Worm (Caenorhabditis elegans) whole organism, young adult: ENCODE results near the gene srg-34.

ENCODE experiments used
- C06A6.2 ChIP-seq: fragments of 200-800 bp; sonication (Bioruptor generic); conservative IDR thresholded peaks from 2 replicates; pipeline ENCODE4 v1.3.6; 2022; ENCODE audit warnings: missing genetic modification characterization, missing compliant biosample characterization
- F52B5.7 ChIP-seq: sonication (generic microtip); optimal IDR thresholded peaks from 2 replicates; lab custom pipeline; 2016; ENCODE audit warnings: mild to moderate bottlenecking, missing genetic modification characterization, missing compliant biosample characterization
- F57C9.4 ChIP-seq: sonication (generic microtip); optimal IDR thresholded peaks from 2 replicates; lab custom pipeline; 2017; ENCODE audit warnings: mild to moderate bottlenecking, missing genetic modification characterization, missing compliant biosample characterization
- K11D2.4 ChIP-seq: fragments of 200-800 bp; sonication (Bioruptor generic); IDR thresholded peaks from 2 replicates; pipeline ENCODE4 v1.3.6; 2022; ENCODE audit warnings: missing genetic modification reagents, missing genetic modification characterization, missing compliant biosample characterization
- Y53G8AR.9 ChIP-seq: fragments of 200-800 bp; sonication (Bioruptor generic); conservative IDR thresholded peaks from 2 replicates; pipeline ENCODE4 v1.3.6; 2022; ENCODE audit warnings: missing genetic modification reagents, missing genetic modification characterization, missing compliant biosample characterization
- Y56A3A.18 ChIP-seq: fragments of 200-800 bp; sonication (Bioruptor generic); IDR thresholded peaks from 2 replicates; pipeline ENCODE4 v1.3.6; 2022; ENCODE audit warnings: missing genetic modification reagents, missing genetic modification characterization, missing compliant biosample characterization
- Y67H2A.10 ChIP-seq: fragments of 200-800 bp; sonication (Bioruptor generic); conservative IDR thresholded peaks from 2 replicates; pipeline ENCODE4 v1.3.6; 2022; ENCODE audit warnings: missing genetic modification reagents, missing genetic modification characterization, missing compliant biosample characterization
- akir-1 ChIP-seq: fragments of 200-800 bp; sonication (Bioruptor generic); optimal IDR thresholded peaks from 2 replicates; lab custom pipeline; 2018; ENCODE audit warnings: mild to moderate bottlenecking, missing genetic modification characterization, moderate library complexity, missing compliant biosample characterization
- atf-7 ChIP-seq: sonication (generic microtip); optimal IDR thresholded peaks from 2 replicates; lab custom pipeline; 2017; ENCODE audit warnings: mild to moderate bottlenecking, missing genetic modification characterization, missing compliant biosample characterization
- cebp-1 ChIP-seq, 2 experiments: fragments of 200-800 bp in 1 of 2; sonication (Bioruptor generic) in 1 of 2; sonication (generic microtip) in 1 of 2; IDR thresholded peaks in 1 of 2; optimal IDR thresholded peaks in 1 of 2; 2 replicates each; pipeline versions ENCODE4 v1.3.6 to Lab custom; 2017 to 2022; ENCODE audit warnings: missing compliant biosample characterization in 2 of 2, missing genetic modification characterization in 2 of 2, mild to moderate bottlenecking in 1 of 2, missing genetic modification reagents in 1 of 2, moderate library complexity in 1 of 2
- cebp-2 ChIP-seq: fragments of 200-800 bp; sonication (Bioruptor generic); IDR thresholded peaks from 2 replicates; pipeline ENCODE4 v1.3.6; 2022; ENCODE audit warnings: missing genetic modification characterization, missing compliant biosample characterization
- ceh-79 ChIP-seq: sonication (generic microtip); optimal IDR thresholded peaks from 2 replicates; lab custom pipeline; 2017; ENCODE audit warnings: mild to moderate bottlenecking, missing genetic modification characterization, missing compliant biosample characterization
- chd-7 ChIP-seq: sonication (generic microtip); optimal IDR thresholded peaks from 2 replicates; lab custom pipeline; 2016; ENCODE audit warnings: mild to moderate bottlenecking, missing genetic modification characterization, moderate library complexity, missing compliant biosample characterization
- dox-1 ChIP-seq: fragments of 200-800 bp; sonication (Bioruptor generic); IDR thresholded peaks from 2 replicates; pipeline ENCODE4 v1.3.6; 2022; ENCODE audit warnings: missing genetic modification reagents, missing genetic modification characterization, missing compliant biosample characterization
- dpl-1 ChIP-seq: fragments of 150-350 bp; optimal IDR thresholded peaks from 2 replicates; lab custom pipeline; 2014; ENCODE audit warnings: missing biosample characterization, missing genetic modification reagents, missing genetic modification characterization
- efl-1 ChIP-seq: fragments of 150-350 bp; optimal IDR thresholded peaks from 2 replicates; lab custom pipeline; 2014; ENCODE audit warnings: missing biosample characterization, missing genetic modification reagents, missing genetic modification characterization
- egl-44 ChIP-seq: fragments of 200-800 bp; sonication (Bioruptor generic); IDR thresholded peaks from 2 replicates; pipeline ENCODE4 v1.3.6; 2022; ENCODE audit warnings: missing genetic modification reagents, missing genetic modification characterization, missing compliant biosample characterization
- ekl-4 ChIP-seq: fragments of 200-800 bp; sonication (Bioruptor generic); IDR thresholded peaks from 2 replicates; pipeline ENCODE4 v1.3.6; 2022; ENCODE audit warnings: missing genetic modification reagents, missing genetic modification characterization, missing compliant biosample characterization
- ets-4 ChIP-seq: fragments of 200-800 bp; sonication (Bioruptor generic); optimal IDR thresholded peaks from 2 replicates; lab custom pipeline; 2018; ENCODE audit warnings: mild to moderate bottlenecking, missing genetic modification characterization, missing compliant biosample characterization
- fkh-3 ChIP-seq: sonication (generic microtip); optimal IDR thresholded peaks from 2 replicates; lab custom pipeline; 2016; ENCODE audit warnings: mild to moderate bottlenecking, missing genetic modification characterization, missing compliant biosample characterization
- him-1 ChIP-seq: sonication (generic microtip); optimal IDR thresholded peaks from 2 replicates; lab custom pipeline; 2016; ENCODE audit warnings: missing genotype, missing genetic modification reagents, missing genetic modification characterization, missing compliant biosample characterization
- hlh-12 ChIP-seq: sonication (generic microtip); optimal IDR thresholded peaks from 2 replicates; lab custom pipeline; 2016; ENCODE audit warnings: missing genetic modification characterization, missing compliant biosample characterization
- hmg-1.2 ChIP-seq: fragments of 200-800 bp; sonication (Bioruptor generic); IDR thresholded peaks from 2 replicates; pipeline ENCODE4 v1.3.6; 2022; ENCODE audit warnings: missing genetic modification reagents, missing genetic modification characterization, missing compliant biosample characterization
- hmg-20 ChIP-seq: fragments of 200-800 bp; sonication (Bioruptor generic); IDR thresholded peaks from 2 replicates; pipeline ENCODE4 v1.3.6; 2022; ENCODE audit warnings: missing genetic modification reagents, missing genetic modification characterization, missing compliant biosample characterization
- hrde-1 ChIP-seq: sonication (generic microtip); optimal IDR thresholded peaks from 2 replicates; lab custom pipeline; 2016; ENCODE audit warnings: missing genetic modification characterization, mild to moderate bottlenecking, missing compliant biosample characterization, moderate library complexity, missing genotype, missing genetic modification reagents, borderline replicate concordance
- lag-1 ChIP-seq: fragments of 200-800 bp; sonication (Bioruptor generic); IDR thresholded peaks from 2 replicates; pipeline ENCODE4 v1.3.6; 2022; ENCODE audit warnings: missing genetic modification reagents, missing genetic modification characterization, missing compliant biosample characterization
- lir-1 ChIP-seq: fragments of 200-800 bp; sonication (Bioruptor generic); conservative IDR thresholded peaks from 2 replicates; pipeline ENCODE4 v1.3.6; 2022; ENCODE audit warnings: missing genetic modification reagents, missing genetic modification characterization, missing compliant biosample characterization
- lsl-1 ChIP-seq: fragments of 200-800 bp; sonication (Bioruptor generic); optimal IDR thresholded peaks from 2 replicates; lab custom pipeline; 2018; ENCODE audit warnings: mild to moderate bottlenecking, missing genetic modification characterization, moderate library complexity, missing compliant biosample characterization
- lsy-27 ChIP-seq: sonication (generic microtip); optimal IDR thresholded peaks from 2 replicates; lab custom pipeline; 2017; ENCODE audit warnings: missing genetic modification characterization, mild to moderate bottlenecking, missing compliant biosample characterization, antibody characterized with exemption, missing genotype, borderline replicate concordance; ENCODE audit not compliant: insufficient read depth
- madf-3 ChIP-seq: fragments of 200-800 bp; sonication (Bioruptor generic); IDR thresholded peaks from 2 replicates; pipeline ENCODE4 v1.3.6; 2022; ENCODE audit warnings: missing genetic modification reagents, missing genetic modification characterization, missing compliant biosample characterization
- madf-8 ChIP-seq: fragments of 200-800 bp; sonication (Bioruptor generic); conservative IDR thresholded peaks from 2 replicates; pipeline ENCODE4 v1.3.6; 2022; ENCODE audit warnings: missing genetic modification reagents, missing genetic modification characterization, missing compliant biosample characterization
- nfyb-1 ChIP-seq: fragments of 200-800 bp; sonication (Bioruptor generic); IDR thresholded peaks from 2 replicates; pipeline ENCODE4 v1.3.6; 2022; ENCODE audit warnings: missing genetic modification reagents, missing genetic modification characterization, missing compliant biosample characterization
- nhr-80 ChIP-seq: sonication (generic microtip); optimal IDR thresholded peaks from 2 replicates; lab custom pipeline; 2016; ENCODE audit warnings: missing genetic modification characterization, missing compliant biosample characterization
- nhr-90 ChIP-seq: sonication (generic microtip); optimal IDR thresholded peaks from 2 replicates; lab custom pipeline; 2016; ENCODE audit warnings: missing genotype, mild to moderate bottlenecking, missing genetic modification characterization, missing compliant biosample characterization
- pbrm-1 ChIP-seq: fragments of 200-800 bp; sonication (Bioruptor generic); IDR thresholded peaks from 2 replicates; pipeline ENCODE4 v1.3.6; 2022; ENCODE audit warnings: missing genetic modification reagents, missing genetic modification characterization, missing compliant biosample characterization
- repo-1 ChIP-seq: sonication (generic microtip); optimal IDR thresholded peaks from 2 replicates; lab custom pipeline; 2017; ENCODE audit warnings: mild to moderate bottlenecking, missing genetic modification characterization, missing compliant biosample characterization
- sdz-38 ChIP-seq: sonication (generic microtip); optimal IDR thresholded peaks from 2 replicates; lab custom pipeline; 2016; ENCODE audit warnings: missing genotype, missing genetic modification characterization, missing compliant biosample characterization
- snpc-3.4 ChIP-seq: sonication (generic microtip); optimal IDR thresholded peaks from 2 replicates; lab custom pipeline; 2017; ENCODE audit warnings: missing genetic modification characterization, mild to moderate bottlenecking, missing compliant biosample characterization, antibody characterized with exemption, moderate library complexity, missing genotype, missing genetic modification reagents
- tbp1 ChIP-seq: fragments of 200-800 bp; sonication (Bioruptor generic); optimal IDR thresholded peaks from 2 replicates; lab custom pipeline; 2018; ENCODE audit warnings: mild to moderate bottlenecking, missing genetic modification characterization, missing compliant biosample characterization
- zim-3 ChIP-seq: sonication (generic microtip); optimal IDR thresholded peaks from 2 replicates; lab custom pipeline; 2017; ENCODE audit warnings: mild to moderate bottlenecking, missing genetic modification characterization, moderate library complexity, missing compliant biosample characterization
- ztf-18 ChIP-seq: sonication (generic microtip); optimal IDR thresholded peaks from 2 replicates; lab custom pipeline; 2016; ENCODE audit warnings: missing genotype, mild to moderate bottlenecking, missing genetic modification characterization, missing compliant biosample characterization
- ztf-28 ChIP-seq: fragments of 200-800 bp; sonication (Bioruptor generic); IDR thresholded peaks from 2 replicates; pipeline ENCODE4 v1.3.6; 2022; ENCODE audit warnings: missing genetic modification reagents, missing genetic modification characterization, missing compliant biosample characterization
- ztf-6 ChIP-seq: fragments of 200-800 bp; sonication (Bioruptor generic); IDR thresholded peaks from 2 replicates; pipeline ENCODE4 v1.3.6; 2022; ENCODE audit warnings: missing genetic modification reagents, missing genetic modification characterization, missing compliant biosample characterization

Gene srg-34

ce11 chrV:18576128-18576527, 11.4 kb upstream of the srg-34 start:
- TF ChIP-seq hmg-1.2 (GFP tag; lab: Robert Waterston, UW), result no peak
- 0 out of 2 replicates have a peak, but pooled peaks have one; percentile 15 for TF ChIP-seq madf-3 (GFP tag; lab: Robert Waterston, UW)
- 0 out of 2 replicates have a peak, but pooled peaks have one; percentile 56 for TF ChIP-seq Y53G8AR.9 (GFP tag; lab: Robert Waterston, UW)
- no peak for TF ChIP-seq hrde-1 (tag; lab: Kevin White, UChicago)
- no peak for TF ChIP-seq ekl-4 (GFP tag; lab: Robert Waterston, UW)
- peak; percentile 63 for TF ChIP-seq atf-7
- no peak for TF ChIP-seq nhr-90
- TF ChIP-seq F52B5.7 (tag; lab: Kevin White, UChicago), result peak; percentile 4
- TF ChIP-seq chd-7 (tag; lab: Kevin White, UChicago), result peak; percentile 23
- TF ChIP-seq pbrm-1 (GFP tag; lab: Robert Waterston, UW), result peak; percentile 26; the same call in 1 of the 2 replicates

- 0 out of 2 replicates have a peak, but pooled peaks have one; percentile 36 for TF ChIP-seq ekl-4 (GFP tag; lab: Robert Waterston, UW)
- TF ChIP-seq chd-7 (tag; lab: Kevin White, UChicago), result peak; percentile 28
- TF ChIP-seq sdz-38 (tag; lab: Kevin White, UChicago), result no peak
- peak; percentile 24 for TF ChIP-seq fkh-3 (tag; lab: Kevin White, UChicago)
- TF ChIP-seq Y67H2A.10, result no peak
- TF ChIP-seq him-1 (tag; lab: Kevin White, UChicago), result no peak
- TF ChIP-seq madf-3 (GFP tag; lab: Robert Waterston, UW), result no peak
- TF ChIP-seq zim-3 (tag; lab: Kevin White, UChicago), result no peak
- TF ChIP-seq dpl-1, result no peak
- TF ChIP-seq dox-1 (GFP tag; lab: Robert Waterston, UW), result 0 out of 2 replicates have a peak, but pooled peaks have one; percentile 20
- TF ChIP-seq ets-4, result peak; percentile 24
- no peak for TF ChIP-seq cebp-1 (GFP tag; IDR thresholded peaks at IDR 0.05; lab: Robert Waterston, UW)
- TF ChIP-seq cebp-1 (tag; optimal IDR thresholded peaks at IDR 0.05; lab: Kevin White, UChicago), result peak; percentile 34
- TF ChIP-seq hmg-1.2 (GFP tag; lab: Robert Waterston, UW), result no peak
- no peak for TF ChIP-seq Y56A3A.18
- TF ChIP-seq efl-1 (GFP tag; lab: Kevin White, UChicago), result no peak
- TF ChIP-seq repo-1 (tag; lab: Kevin White, UChicago), result peak; percentile 58
- no peak for TF ChIP-seq ztf-6 (GFP tag; lab: Robert Waterston, UW)
- no peak for TF ChIP-seq C06A6.2 (GFP tag; lab: Robert Waterston, UW)
- TF ChIP-seq nfyb-1 (GFP tag; lab: Robert Waterston, UW), result 0 out of 2 replicates have a peak, but pooled peaks have one; percentile 36
- TF ChIP-seq F57C9.4, result no peak
- no peak for TF ChIP-seq egl-44 (GFP tag; lab: Robert Waterston, UW)
- no peak for TF ChIP-seq ztf-28 (GFP tag; lab: Robert Waterston, UW)
- no peak for TF ChIP-seq lsl-1 (GFP tag; lab: Kevin White, UChicago)
- peak; percentile 56; the same call in 1 of the 2 replicates for TF ChIP-seq Y53G8AR.9 (GFP tag; lab: Robert Waterston, UW)
- TF ChIP-seq nhr-80 (tag; lab: Kevin White, UChicago), result no peak
- peak; percentile 88 for TF ChIP-seq ztf-18 (tag; lab: Kevin White, UChicago)
- peak; percentile 28 for TF ChIP-seq ceh-79 (tag; lab: Kevin White, UChicago)
Observed at ce11 chrV:18575084-18575483, 10.4 kb upstream of the srg-34 start.

ce11 chrV:18573199-18573598, 8.5 kb upstream of the srg-34 start:
- TF ChIP-seq lsy-27 (tag; lab: Kevin White, UChicago) (no peak), tbp1 (GFP tag; lab: Kevin White, UChicago) (no peak), madf-8 (GFP tag; lab: Robert Waterston, UW) (no peak), nfyb-1 (GFP tag; lab: Robert Waterston, UW) (peak; percentile 45; the same call in 1 of the 2 replicates), lir-1 (GFP tag; lab: Robert Waterston, UW) (no peak), lsl-1 (GFP tag; lab: Kevin White, UChicago) (no peak), lag-1 (GFP tag; lab: Robert Waterston, UW) (no peak), egl-44 (GFP tag; lab: Robert Waterston, UW) (no peak), madf-3 (GFP tag; lab: Robert Waterston, UW) (no peak), akir-1 (no peak), ceh-79 (tag; lab: Kevin White, UChicago) (no peak), K11D2.4 (GFP tag; lab: Robert Waterston, UW) (0 out of 2 replicates have a peak, but pooled peaks have one; percentile 50), hlh-12 (tag; lab: Kevin White, UChicago) (no peak), hmg-20 (GFP tag; lab: Robert Waterston, UW) (no peak), cebp-2 (GFP tag; lab: Robert Waterston, UW) (no peak), F52B5.7 (tag; lab: Kevin White, UChicago) (no peak), efl-1 (GFP tag; lab: Kevin White, UChicago) (no peak), snpc-3.4 (no peak), F57C9.4 (no peak), ztf-18 (tag; lab: Kevin White, UChicago) (peak; percentile 90)
